Worm (Caenorhabditis elegans) whole organism, L2 larva: Measurements from ENCODE around the gene Y51H7C.12.

Experiments used
- ceh-16 ChIP-seq: fragments of 150-350 bp; optimal IDR thresholded peaks from 2 replicates; lab custom pipeline; 2014; ENCODE audit warnings: missing biosample characterization, missing genetic modification characterization
- unc-62 ChIP-seq: fragments of 150-350 bp; optimal IDR thresholded peaks from 2 replicates; lab custom pipeline; 2014; ENCODE audit warnings: missing biosample characterization, missing genetic modification reagents, missing genetic modification characterization

DNA sequence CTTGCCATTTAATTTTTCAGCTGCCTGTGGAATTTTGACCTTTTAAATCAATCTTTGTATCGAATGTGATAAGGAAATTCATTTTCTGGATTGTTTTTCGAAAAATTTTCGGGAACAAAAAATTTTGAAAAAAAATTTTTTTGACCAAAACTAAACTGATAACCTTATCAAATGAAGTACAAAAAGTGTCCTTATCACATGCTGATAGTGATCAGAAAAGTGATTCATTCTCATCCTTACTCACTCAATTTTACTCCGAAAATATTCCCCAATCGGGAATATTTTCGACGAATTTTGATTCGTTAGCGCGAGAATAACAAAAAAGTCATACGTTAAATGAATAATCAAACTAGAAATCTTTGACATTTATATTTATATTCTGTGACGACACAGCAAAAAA, 28.8 kb upstream of the Y51H7C.12 start:
- TF ChIP-seq ceh-16 (no peak), unc-62 (no peak)
